Fruit fly (Drosophila melanogaster) whole organism, embryonic: ENCODE measurements around the gene Acf.

Experiments
- Ada2b ChIP-seq: fragments of 200-800 bp; sonication (Bioruptor generic); IDR thresholded peaks from 2 replicates; pipeline ENCODE4 v1.3.6; 2022; ENCODE audit warnings: missing biosample characterization, missing genetic modification characterization
- CG12391 ChIP-seq: fragments of 200-800 bp; sonication (Bioruptor generic); optimal IDR thresholded peaks from 3 replicates; lab custom pipeline; 2018; ENCODE audit warnings: missing biosample characterization, mild to moderate bottlenecking, missing genetic modification characterization, moderate library complexity
- CG6254 ChIP-seq: fragments of 200-800 bp; sonication (Bioruptor generic); optimal IDR thresholded peaks from 3 replicates; lab custom pipeline; 2017; ENCODE audit warnings: mild to moderate bottlenecking, missing biosample characterization, missing genetic modification reagents, missing genetic modification characterization
- CG6689 ChIP-seq: fragments of 200-800 bp; sonication (Bioruptor generic); IDR thresholded peaks from 2 replicates; pipeline ENCODE4 v1.3.6; 2022; ENCODE audit warnings: missing biosample characterization, missing genetic modification characterization
- Deaf1 ChIP-seq: fragments of 200-800 bp; optimal IDR thresholded peaks from 3 replicates; lab custom pipeline; 2019; ENCODE audit warnings: missing biosample characterization, mild to moderate bottlenecking, missing genetic modification characterization, moderate library complexity
- grn ChIP-seq: fragments of 200-800 bp; sonication (Bioruptor generic); optimal IDR thresholded peaks from 3 replicates; lab custom pipeline; 2017; ENCODE audit warnings: missing biosample characterization, missing genetic modification characterization
- sr ChIP-seq: fragments of 200-800 bp; sonication (Bioruptor generic); IDR thresholded peaks from 3 replicates; pipeline ENCODE4 v1.3.6; 2022; ENCODE audit warnings: missing biosample characterization, missing genetic modification characterization

Acf gene

DNA sequence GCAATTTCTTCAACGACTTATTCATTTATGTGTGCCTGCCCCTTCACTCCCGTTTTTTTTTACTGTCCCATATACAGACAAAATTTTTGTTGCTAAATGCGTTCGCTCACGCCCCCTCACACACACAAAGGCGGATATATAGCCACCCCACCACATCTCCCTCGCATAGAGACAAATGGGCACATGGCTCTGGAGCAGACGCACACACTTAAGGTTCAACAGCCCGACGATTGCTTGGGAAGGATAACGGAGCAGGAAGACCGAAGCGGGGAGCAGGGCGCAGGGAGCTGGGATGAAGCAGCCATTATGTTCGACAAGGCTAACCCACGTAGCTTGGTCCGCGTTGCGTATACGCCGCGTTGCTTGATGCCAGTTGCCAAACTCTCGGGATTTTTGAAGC lies 32.6 kb downstream of the Acf start (continued):
- TF ChIP-seq CG12391 (tag; lab: Kevin White, UChicago) = no peak
- no peak for TF ChIP-seq CG6689 (GFP tag; lab: Robert Waterston, UW)
- TF ChIP-seq Ada2b = no peak
- no peak for TF ChIP-seq CG6254 (GFP tag; lab: Kevin White, UChicago)
- no peak for TF ChIP-seq grn (GFP tag; lab: Kevin White, UChicago)
- TF ChIP-seq Deaf1 (tag; lab: Kevin White, UChicago) = no peak
- no peak for TF ChIP-seq sr (GFP tag; lab: Robert Waterston, UW)
